Worm (Caenorhabditis elegans) whole organism, L4/young adult: ENCODE measurements around the gene T13F3.6.

Experiments used
- dao-5 ChIP-seq: sonication (generic microtip); optimal IDR thresholded peaks from 2 replicates; lab custom pipeline; 2016; ENCODE audit warnings: missing genotype, missing genetic modification characterization, moderate library complexity, missing compliant biosample characterization
- him-1 ChIP-seq: sonication (generic microtip); optimal IDR thresholded peaks from 2 replicates; lab custom pipeline; 2016; ENCODE audit warnings: missing genotype, missing genetic modification reagents, missing genetic modification characterization, missing compliant biosample characterization

DNA sequence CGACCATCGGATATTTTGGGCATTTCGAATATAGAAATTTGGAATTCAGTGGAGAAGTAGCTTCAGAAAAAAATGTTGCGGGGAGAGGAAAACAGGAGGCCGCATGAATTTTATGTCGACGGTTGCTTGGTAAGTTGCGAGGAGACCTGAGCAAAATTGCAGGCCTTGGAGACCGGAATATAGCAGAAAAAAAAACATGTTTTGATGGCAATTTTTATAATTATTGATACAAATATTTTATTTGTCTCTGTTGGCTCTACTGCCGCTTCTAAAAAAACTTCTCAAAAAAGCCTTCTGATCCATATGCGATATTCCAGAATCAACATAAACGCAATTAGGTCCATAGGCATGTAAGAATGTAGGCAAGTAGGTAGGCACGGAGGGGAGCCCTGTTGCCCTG lies 4.3 kb upstream of the T13F3.6 start, which contains the start of gene pacl-1:
- TF ChIP-seq him-1 (tag; lab: Kevin White, UChicago), result no peak
- no peak for TF ChIP-seq dao-5
